Worm (Caenorhabditis elegans): Measurements from ENCODE around the gene C25D7.16.

DNA sequence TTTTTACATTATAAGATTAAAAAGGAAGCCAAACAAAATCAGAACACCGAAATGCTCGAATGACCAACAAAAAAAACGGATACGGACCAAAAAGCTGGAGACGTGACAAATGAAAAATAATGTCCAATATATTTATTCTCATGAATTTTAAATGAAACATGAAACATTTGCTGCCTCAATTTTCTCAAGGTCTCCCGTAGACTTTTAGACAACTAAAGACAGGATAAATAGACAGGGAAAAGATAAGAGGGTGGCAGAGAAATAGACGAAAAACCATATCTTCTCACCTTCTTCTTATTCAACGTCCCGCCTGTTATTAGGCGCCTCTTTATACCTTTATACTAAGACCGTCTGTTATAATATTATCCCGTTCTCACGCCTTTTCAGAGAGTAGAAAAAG lies 40.2 kb upstream of the C25D7.16 start:
- TF ChIP-seq aptf-2 (GFP tag; conservative IDR thresholded peaks at IDR 0.05) (no peak), lin-40 (tag; optimal IDR thresholded peaks at IDR 0.05) (no peak), ceh-40 (GFP tag; IDR thresholded peaks at IDR 0.05) (no peak), ztf-18 (tag; optimal IDR thresholded peaks at IDR 0.05) (no peak)

All from whole organism, young adult.